Fruit fly (Drosophila melanogaster) Kc167 (cell line): Measurements from ENCODE around the gene C15.

ENCODE experiments used
- Myc ChIP-seq: fragments of >200 bp; optimal IDR thresholded peaks from 2 replicates; lab custom pipeline; 2017; ENCODE audit warnings: missing external identifiers
- Sin3A ChIP-seq: fragments of >200 bp; optimal IDR thresholded peaks from 2 replicates; lab custom pipeline; 2018; ENCODE audit warnings: missing external identifiers
- h ChIP-seq: fragments of >200 bp; optimal IDR thresholded peaks from 3 replicates; lab custom pipeline; 2018; ENCODE audit warnings: missing external identifiers
- insv ChIP-seq: fragments of >200 bp; optimal IDR thresholded peaks from 3 replicates; lab custom pipeline; 2018; ENCODE audit warnings: missing external identifiers
- psq ChIP-seq: fragments of >200 bp; optimal IDR thresholded peaks from 2 replicates; lab custom pipeline; 2017; ENCODE audit warnings: missing external identifiers
- ttk ChIP-seq: sonication (Bioruptor generic); optimal IDR thresholded peaks from 2 replicates; lab custom pipeline; 2017; ENCODE audit warnings: missing external identifiers

DNA sequence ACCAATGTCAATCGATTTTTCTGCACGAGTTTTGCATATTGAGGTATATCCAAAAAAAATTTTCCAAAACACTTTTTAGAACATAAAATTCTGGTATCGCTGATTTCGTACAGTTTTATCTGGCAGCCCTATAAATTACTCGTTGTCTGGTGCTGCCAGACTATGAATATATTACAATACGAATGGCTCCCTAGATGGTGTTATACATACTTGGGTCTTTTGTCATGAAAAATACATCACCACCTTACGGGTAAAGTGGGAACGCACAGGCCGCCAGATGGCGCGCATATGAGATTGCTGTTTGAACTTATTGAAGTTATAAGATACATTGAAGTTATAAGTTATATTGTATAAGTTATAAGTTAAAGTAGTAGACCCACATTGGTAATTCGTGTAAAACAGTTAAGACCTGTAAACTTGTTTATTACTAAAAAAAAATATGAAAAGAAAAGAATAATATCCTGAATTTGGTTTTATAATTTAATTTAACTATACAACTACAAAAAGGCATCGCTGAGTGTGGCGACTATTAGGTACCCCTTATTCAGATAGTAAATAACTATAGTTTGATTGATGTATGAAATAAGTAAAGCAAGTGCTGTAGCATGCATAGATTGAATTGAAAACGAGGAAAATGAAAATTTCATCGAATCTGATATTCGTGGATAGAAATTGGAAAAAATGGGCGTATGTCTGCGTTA is 11.9 kb upstream of the C15 start:
- TF ChIP-seq Sin3A (lab: Kevin White, UChicago) (no peak), psq (lab: Kevin White, UChicago) (no peak), ttk (lab: Kevin White, UChicago) (no peak), h (lab: Kevin White, UChicago) (no peak), Myc (lab: Kevin White, UChicago) (no peak), insv (lab: Kevin White, UChicago) (no peak)
